Fruit fly (Drosophila melanogaster): ENCODE measurements around the gene CG4911.

dm6 chr3L:9039189-9039588 lies 33.3 kb downstream of the CG4911 start:
- TF ChIP-seq usp (GFP tag; optimal IDR thresholded peaks at IDR 0.05), result no peak
- no peak for TF ChIP-seq Abd-B (GFP tag; optimal IDR thresholded peaks at IDR 0.05)
- no peak for TF ChIP-seq fru (GFP tag; optimal IDR thresholded peaks at IDR 0.05)

Data from whole organism, wandering third instar larva.